Worm (Caenorhabditis elegans) whole organism, early embryonic: Measurements from ENCODE around the gene K08E4.8.

ENCODE experiments used
- ceh-13 ChIP-seq: fragments of 200-800 bp; sonication (Bioruptor generic); optimal IDR thresholded peaks from 2 replicates; lab custom pipeline; 2018; ENCODE audit warnings: mild to moderate bottlenecking, missing genetic modification characterization, missing compliant biosample characterization
- flt-1 ChIP-seq: fragments of 200-800 bp; sonication (Bioruptor generic); IDR thresholded peaks from 2 replicates; pipeline ENCODE4 v1.3.6; 2022; ENCODE audit warnings: missing genetic modification characterization, missing compliant biosample characterization
- tbx-37 ChIP-seq: fragments of 200-800 bp; sonication (Bioruptor generic); conservative IDR thresholded peaks from 2 replicates; pipeline ENCODE4 v1.3.6; 2022; ENCODE audit warnings: missing genetic modification reagents, missing genetic modification characterization, missing compliant biosample characterization

DNA sequence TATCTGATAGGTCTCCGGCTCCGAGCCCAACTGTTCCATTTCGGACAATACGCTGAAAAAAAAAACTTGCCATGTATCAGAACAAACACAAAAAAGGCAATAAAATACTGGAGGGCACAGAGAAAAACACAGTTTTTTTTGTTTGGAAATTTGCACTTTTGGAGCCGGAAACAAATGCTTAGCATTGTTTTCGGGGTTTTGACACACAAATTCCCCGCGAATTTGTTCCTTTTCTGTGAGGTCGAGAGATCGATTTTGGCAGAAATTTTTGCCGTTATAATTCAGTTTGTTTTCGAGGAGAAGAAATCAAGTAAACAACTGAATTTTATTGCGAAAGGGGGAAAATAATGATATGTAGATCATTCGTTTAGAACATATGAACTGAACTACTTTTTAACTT is 4.5 kb downstream of the K08E4.8 start, which contains the start of gene K08E4.2:
- TF ChIP-seq ceh-13 (GFP tag; lab: Kevin White, UChicago) (no peak), flt-1 (no peak), tbx-37 (GFP tag; lab: Robert Waterston, UW) (no peak)
